Worm (Caenorhabditis elegans): ENCODE data around the gene aat-2.

- TF ChIP-seq ztf-11 (tag; optimal IDR thresholded peaks at IDR 0.05) = no peak
- TF ChIP-seq nhr-76 (tag; optimal IDR thresholded peaks at IDR 0.05) = no peak
- no peak for TF ChIP-seq sem-2 (GFP tag; optimal IDR thresholded peaks at IDR 0.05)
- TF ChIP-seq nhr-28 (tag; optimal IDR thresholded peaks at IDR 0.05) = no peak
- peak; percentile 69 for TF ChIP-seq nhr-237 (tag; optimal IDR thresholded peaks at IDR 0.05)
- TF ChIP-seq lsy-2 (tag; optimal IDR thresholded peaks at IDR 0.05) = peak; percentile 21
- no peak for TF ChIP-seq unc-62 (GFP tag; optimal IDR thresholded peaks at IDR 0.05)
- TF ChIP-seq mab-5 (tag; optimal IDR thresholded peaks at IDR 0.05) = no peak
- peak; percentile 69 for TF ChIP-seq mep-1 (tag; optimal IDR thresholded peaks at IDR 0.05)
- TF ChIP-seq zip-8 (tag; optimal IDR thresholded peaks at IDR 0.05) = no peak
- TF ChIP-seq lin-13 (tag; optimal IDR thresholded peaks at IDR 0.05) = peak; percentile 13
- TF ChIP-seq unc-39 (tag; optimal IDR thresholded peaks at IDR 0.05) = no peak
These were observed 2.8 kb downstream of the aat-2 start, which contains the start of gene glo-4 for ce11 chrV:9243171-9243996.

Measured in whole organism, mixed stage, embryonic.